Worm (Caenorhabditis elegans) whole organism, midembryonic: ENCODE results near the gene ZC455.1.

Experiments
- T22C8.4 ChIP-seq: fragments of 200-800 bp; sonication (Bioruptor generic); IDR thresholded peaks from 2 replicates; pipeline ENCODE4 v1.3.6; 2022; ENCODE audit warnings: missing genetic modification characterization, missing compliant biosample characterization
- cog-1 ChIP-seq: sonication (generic microtip); optimal IDR thresholded peaks from 2 replicates; lab custom pipeline; 2016; ENCODE audit warnings: missing genetic modification characterization, missing compliant biosample characterization
- flt-1 ChIP-seq: fragments of 200-800 bp; sonication (Bioruptor generic); IDR thresholded peaks from 2 replicates; pipeline ENCODE4 v1.3.6; 2022; ENCODE audit warnings: missing genetic modification characterization, missing compliant biosample characterization
- klf-2 ChIP-seq: fragments of 200-800 bp; sonication (Bioruptor generic); conservative IDR thresholded peaks from 2 replicates; pipeline ENCODE4 v1.3.6; 2022; ENCODE audit warnings: missing genetic modification reagents, missing genetic modification characterization, missing compliant biosample characterization
- med-1 ChIP-seq: sonication (generic microtip); optimal IDR thresholded peaks from 2 replicates; lab custom pipeline; 2017; ENCODE audit warnings: missing genetic modification characterization, mild to moderate bottlenecking, missing compliant biosample characterization, antibody characterized with exemption, missing genetic modification reagents; ENCODE audit not compliant: insufficient read depth
- ref-1 ChIP-seq: fragments of 200-800 bp; sonication (Bioruptor generic); conservative IDR thresholded peaks from 2 replicates; pipeline ENCODE4 v1.3.6; 2022; ENCODE audit warnings: missing genetic modification reagents, missing genetic modification characterization, missing compliant biosample characterization
- tab-1 ChIP-seq: fragments of 200-800 bp; sonication (Bioruptor generic); IDR thresholded peaks from 2 replicates; pipeline ENCODE4 v1.3.6; 2022; ENCODE audit warnings: missing genetic modification characterization, missing compliant biosample characterization
- ztf-23 ChIP-seq: fragments of 200-800 bp; sonication (Bioruptor generic); IDR thresholded peaks from 2 replicates; pipeline ENCODE4 v1.3.6; 2022; ENCODE audit warnings: missing genetic modification reagents, missing genetic modification characterization, missing compliant biosample characterization
- ztf-29 ChIP-seq: fragments of 200-800 bp; sonication (Bioruptor generic); IDR thresholded peaks from 2 replicates; pipeline ENCODE4 v1.3.6; 2022; ENCODE audit warnings: missing genetic modification reagents, missing genetic modification characterization, missing compliant biosample characterization

The ZC455.1 gene

DNA sequence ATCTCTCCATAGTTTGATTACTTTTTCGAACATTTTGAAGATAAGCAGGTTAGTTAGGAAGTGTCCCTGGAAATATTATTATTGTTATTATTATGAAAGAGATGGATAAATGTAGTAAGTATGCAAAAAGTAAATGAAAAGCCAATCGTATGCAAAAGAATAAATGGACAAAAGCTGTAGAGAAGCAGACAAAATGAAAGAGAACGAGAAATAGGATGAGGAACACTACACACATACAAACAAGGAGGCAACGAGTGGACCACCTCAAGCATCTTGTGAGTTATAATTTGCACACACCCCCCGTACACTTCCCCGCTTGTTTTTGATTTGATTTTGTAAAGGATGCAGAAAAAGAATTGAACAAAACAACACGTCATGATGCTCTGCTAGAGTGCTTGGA lies 37.8 kb downstream of the ZC455.1 start, which contains the start of gene ZC443.2:
Gene ZC443.2, minus strand, starts transcription at position 67 of the 400 bp plus-strand sequence.
- TF ChIP-seq tab-1 (GFP tag; lab: Robert Waterston, UW): no peak

DNA sequence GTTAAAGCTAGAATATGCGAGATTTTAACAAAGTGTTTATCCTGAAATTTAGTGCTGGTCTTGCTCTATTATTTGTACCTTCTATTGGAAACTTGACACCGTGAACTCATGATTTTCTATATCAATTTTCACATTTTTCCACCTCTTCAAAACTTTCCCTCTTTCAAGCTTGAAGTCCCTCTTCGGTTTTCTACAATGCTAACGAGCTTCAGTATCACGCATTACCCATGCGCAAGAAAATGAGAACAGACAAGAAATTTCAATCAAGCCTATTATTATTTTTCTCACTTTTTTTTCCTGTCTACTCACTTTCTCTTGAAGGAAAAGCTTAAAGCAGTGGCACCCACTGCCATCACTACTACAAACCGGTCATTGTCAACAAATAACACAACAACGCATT lies 38.5 kb downstream of the ZC455.1 start:
- TF ChIP-seq tab-1 (GFP tag; lab: Robert Waterston, UW) (no peak), T22C8.4 (GFP tag; lab: Robert Waterston, UW) (no peak)

DNA sequence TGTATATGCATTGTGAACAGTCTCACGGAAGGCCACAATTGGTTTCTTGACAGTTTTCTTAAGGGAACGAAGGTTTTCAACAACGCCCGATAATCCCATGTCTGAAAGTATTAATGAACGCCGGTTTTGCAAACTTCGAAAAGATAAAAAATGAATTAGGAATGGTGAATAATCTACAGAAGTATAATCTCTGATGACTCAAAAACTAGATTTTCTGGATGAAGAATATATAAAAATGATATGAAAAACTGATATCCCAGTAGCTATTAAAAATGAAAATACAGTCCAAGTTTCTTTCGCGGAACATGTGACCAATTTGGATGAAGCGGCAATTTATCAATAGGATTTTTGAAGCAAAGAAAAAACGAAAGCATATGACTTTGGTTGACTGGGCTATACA lies 40.7 kb downstream of the ZC455.1 start, which contains the start of gene ZC443.3:
Gene ZC443.3, minus strand, starts transcription at position 101 of the 400 bp plus-strand sequence.
- TF ChIP-seq tab-1 (GFP tag; lab: Robert Waterston, UW) (no peak), klf-2 (GFP tag; lab: Robert Waterston, UW) (no peak), med-1 (GFP tag; lab: Kevin White, UChicago) (no peak), ztf-29 (GFP tag; lab: Robert Waterston, UW) (no peak)

DNA sequence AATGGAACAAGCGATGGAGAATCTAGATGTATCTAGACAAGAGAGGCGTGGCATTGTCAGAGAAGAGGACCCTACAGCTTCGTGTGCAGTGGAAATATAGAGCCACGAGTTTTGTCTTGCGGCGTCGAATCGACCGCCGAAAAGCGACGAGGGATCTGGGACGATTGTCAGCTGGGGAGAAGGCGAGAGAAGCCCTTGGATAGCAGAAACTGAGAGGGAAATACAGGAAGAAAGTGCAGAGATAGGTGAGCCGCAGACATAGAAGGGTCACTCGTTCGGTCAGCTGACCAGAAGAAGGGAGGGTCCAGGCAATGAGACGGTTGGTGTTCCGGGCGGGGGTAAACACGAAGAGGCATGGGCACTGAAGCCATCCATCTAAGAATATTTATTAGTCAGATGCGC lies 41.2 kb downstream of the ZC455.1 start:
- TF ChIP-seq ztf-23 (GFP tag; lab: Robert Waterston, UW) (0 out of 2 replicates have a peak, but pooled peaks have one; percentile 54), cog-1 (tag; lab: Kevin White, UChicago) (peak; percentile 71), tab-1 (GFP tag; lab: Robert Waterston, UW) (0 out of 2 replicates have a peak, but pooled peaks have one; percentile 39), ref-1 (GFP tag; lab: Robert Waterston, UW) (no peak), T22C8.4 (GFP tag; lab: Robert Waterston, UW) (no peak), med-1 (GFP tag; lab: Kevin White, UChicago) (no peak), flt-1 (GFP tag; lab: Robert Waterston, UW) (0 out of 2 replicates have a peak, but pooled peaks have one; percentile 45), klf-2 (GFP tag; lab: Robert Waterston, UW) (no peak), ztf-29 (GFP tag; lab: Robert Waterston, UW) (peak; percentile 64; the same call in 1 of the 2 replicates)

DNA sequence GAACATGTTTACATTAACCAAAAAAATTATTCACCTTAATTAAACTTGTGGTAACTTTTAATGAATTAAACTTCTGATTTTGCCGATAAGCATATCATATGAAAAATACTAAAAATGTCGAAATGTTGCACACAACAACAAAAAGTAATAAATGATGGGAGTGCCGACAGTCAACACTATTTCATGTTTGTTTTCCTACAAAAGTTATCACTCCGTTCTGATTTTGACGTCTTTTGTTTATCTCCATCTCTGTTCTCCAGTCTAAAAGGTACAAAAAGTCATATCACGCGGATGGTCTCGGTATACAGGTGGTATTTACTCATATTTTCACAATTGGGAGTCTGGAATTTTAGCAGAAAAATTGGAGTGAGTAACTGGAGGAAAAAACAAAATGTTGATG lies 42.1 kb downstream of the ZC455.1 start:
- TF ChIP-seq tab-1 (GFP tag; lab: Robert Waterston, UW) (no peak), klf-2 (GFP tag; lab: Robert Waterston, UW) (no peak), flt-1 (GFP tag; lab: Robert Waterston, UW) (no peak)

DNA sequence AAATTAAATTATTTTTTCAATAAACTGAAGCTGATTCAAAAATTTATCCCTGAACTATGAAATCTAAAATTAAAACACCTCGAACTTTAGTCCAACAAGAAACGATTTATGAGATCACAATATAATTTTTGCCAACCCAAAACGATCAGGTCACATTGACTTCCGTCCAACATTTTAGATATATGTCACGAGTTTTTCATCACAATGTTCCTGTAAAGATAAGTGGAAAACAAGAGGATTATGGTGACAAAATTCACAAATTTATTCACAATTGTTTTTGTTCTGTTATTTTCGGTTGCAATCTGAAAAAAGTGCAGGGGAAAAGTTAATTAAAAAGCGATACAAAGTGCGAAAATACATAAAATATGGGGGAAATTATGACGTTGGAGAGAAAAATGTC lies 43.4 kb downstream of the ZC455.1 start:
- TF ChIP-seq klf-2 (GFP tag; lab: Robert Waterston, UW): no peak

DNA sequence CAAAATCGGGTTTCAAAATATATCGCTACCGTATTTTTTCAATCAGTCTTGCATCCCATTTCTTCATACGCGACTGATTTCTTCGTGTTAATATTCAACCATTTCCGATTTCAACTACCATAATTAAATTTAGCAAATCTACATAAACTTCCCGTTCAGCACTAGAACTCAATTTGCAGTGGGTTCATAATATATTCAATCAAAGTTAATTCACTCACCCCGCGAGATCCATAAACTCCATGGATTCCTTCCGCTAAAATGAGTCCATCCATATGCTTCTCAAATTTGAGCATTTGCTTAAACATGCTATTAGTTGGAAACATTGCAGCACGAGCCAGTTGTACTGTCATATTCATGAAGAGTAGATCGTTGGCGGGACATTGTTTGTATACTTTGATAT lies 45.2 kb downstream of the ZC455.1 start:
- TF ChIP-seq cog-1 (tag; lab: Kevin White, UChicago): no peak
- TF ChIP-seq flt-1 (GFP tag; lab: Robert Waterston, UW): no peak
- no peak for TF ChIP-seq klf-2 (GFP tag; lab: Robert Waterston, UW)

DNA sequence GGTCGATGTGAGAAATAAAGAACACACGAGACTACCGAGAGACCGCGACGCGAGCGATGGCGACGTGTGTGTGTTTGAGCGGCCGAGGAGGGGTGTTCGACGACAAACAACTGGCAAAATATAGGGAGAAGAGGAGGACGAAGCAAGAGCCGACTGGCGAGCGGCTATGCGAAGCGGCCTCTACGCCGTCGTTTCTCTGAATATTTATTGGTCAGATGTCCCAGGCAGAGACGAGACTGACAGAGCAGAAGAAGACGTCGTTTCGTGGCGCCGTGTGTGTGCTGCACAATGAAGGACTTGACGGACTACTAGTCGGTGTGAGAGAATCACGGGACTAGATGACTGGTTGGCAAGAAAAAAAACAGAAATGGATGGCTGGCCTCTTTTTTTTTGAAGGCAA lies 45.8 kb downstream of the ZC455.1 start:
- TF ChIP-seq T22C8.4 (GFP tag; lab: Robert Waterston, UW) (no peak), flt-1 (GFP tag; lab: Robert Waterston, UW) (no peak), ztf-23 (GFP tag; lab: Robert Waterston, UW) (no peak), ref-1 (GFP tag; lab: Robert Waterston, UW) (no peak), cog-1 (tag; lab: Kevin White, UChicago) (no peak), klf-2 (GFP tag; lab: Robert Waterston, UW) (no peak), ztf-29 (GFP tag; lab: Robert Waterston, UW) (no peak), med-1 (GFP tag; lab: Kevin White, UChicago) (no peak), tab-1 (GFP tag; lab: Robert Waterston, UW) (no peak)

DNA sequence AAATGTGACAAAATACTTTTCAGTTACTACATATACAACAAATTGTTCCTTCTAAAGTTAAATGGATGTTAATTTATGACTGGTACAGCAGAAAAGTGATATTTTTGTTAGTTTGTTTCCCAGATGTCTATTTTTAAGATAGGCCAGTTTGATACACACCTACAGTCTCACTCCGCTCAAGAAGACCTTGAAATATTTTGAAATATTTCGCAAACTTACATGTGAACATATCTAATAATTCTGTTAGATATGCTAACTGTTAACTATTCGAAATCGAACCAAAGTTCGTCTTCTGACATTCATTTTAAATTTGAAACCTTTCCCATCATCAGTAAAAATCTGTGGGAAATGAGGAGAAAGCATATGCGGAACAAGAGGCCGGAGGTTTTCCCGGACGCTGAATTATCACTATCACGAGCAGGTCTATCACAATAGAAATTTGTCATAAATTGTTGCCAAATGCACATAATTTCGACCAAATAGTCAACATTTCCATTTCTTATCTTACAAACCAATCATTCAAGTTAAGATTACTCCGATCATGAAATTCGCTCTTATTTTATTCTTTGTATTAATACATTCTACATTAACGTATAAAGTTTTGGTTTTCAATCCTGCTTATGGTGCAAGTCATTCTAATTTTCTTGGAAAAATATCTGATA lies 46.6 kb downstream of the ZC455.1 start, which contains the start of the genes ZC443.4 and ugt-18:
Gene ZC443.4, minus strand, starts transcription at position 95 of the 662 bp plus-strand sequence.
Gene ugt-18, plus strand, starts transcription at position 469 of the 662 bp plus-strand sequence.
- TF ChIP-seq T22C8.4 (GFP tag; lab: Robert Waterston, UW) (no peak), ztf-29 (GFP tag; lab: Robert Waterston, UW) (no peak), tab-1 (GFP tag; lab: Robert Waterston, UW) (no peak), med-1 (GFP tag; lab: Kevin White, UChicago) (no peak), flt-1 (GFP tag; lab: Robert Waterston, UW) (no peak)

DNA sequence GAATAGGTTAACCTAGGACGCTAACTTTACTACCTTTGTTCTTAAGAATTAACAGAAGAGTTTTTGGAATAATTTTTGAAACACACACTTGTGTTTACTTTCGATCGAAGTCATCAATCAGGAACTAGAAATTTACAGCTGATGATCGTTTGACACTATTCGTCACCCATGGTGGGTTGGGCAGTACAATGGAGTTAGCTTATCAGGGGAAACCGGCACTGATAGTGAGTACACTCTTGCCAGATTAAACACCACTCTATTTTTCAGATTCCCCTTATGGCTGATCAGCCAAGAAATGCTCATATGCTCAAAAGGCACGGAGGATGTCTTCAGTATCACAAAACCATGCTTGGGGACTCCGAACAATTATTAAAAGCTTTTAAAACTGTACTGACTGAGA lies 48.7 kb downstream of the ZC455.1 start:
- no peak for TF ChIP-seq T22C8.4 (GFP tag; lab: Robert Waterston, UW)
- TF ChIP-seq cog-1 (tag; lab: Kevin White, UChicago): no peak
- no peak for TF ChIP-seq ref-1 (GFP tag; lab: Robert Waterston, UW)
- no peak for TF ChIP-seq tab-1 (GFP tag; lab: Robert Waterston, UW)
- TF ChIP-seq med-1 (GFP tag; lab: Kevin White, UChicago): no peak
- no peak for TF ChIP-seq ztf-29 (GFP tag; lab: Robert Waterston, UW)
- no peak for TF ChIP-seq ztf-23 (GFP tag; lab: Robert Waterston, UW)
- no peak for TF ChIP-seq klf-2 (GFP tag; lab: Robert Waterston, UW)
- no peak for TF ChIP-seq flt-1 (GFP tag; lab: Robert Waterston, UW)
